Worm (Caenorhabditis elegans) whole organism, early embryonic: Measurements from ENCODE around the gene B0454.6.

ENCODE experiments used
- B0310.2 ChIP-seq: sonication (generic microtip); optimal IDR thresholded peaks from 2 replicates; lab custom pipeline; 2016; ENCODE audit warnings: mild to moderate bottlenecking, missing genetic modification characterization, missing compliant biosample characterization
- F13C5.2 ChIP-seq: sonication (generic microtip); optimal IDR thresholded peaks from 2 replicates; lab custom pipeline; 2017; ENCODE audit warnings: mild to moderate bottlenecking, missing genetic modification characterization, inconsistent platforms, missing compliant biosample characterization
- aly-1 ChIP-seq: sonication (generic microtip); optimal IDR thresholded peaks from 2 replicates; lab custom pipeline; 2016; ENCODE audit warnings: missing genetic modification characterization, missing compliant biosample characterization
- ama-1 ChIP-seq: fragments of 150-350 bp; optimal IDR thresholded peaks from 2 replicates; lab custom pipeline; 2014
- ceh-13 ChIP-seq: fragments of 200-800 bp; sonication (Bioruptor generic); optimal IDR thresholded peaks from 2 replicates; lab custom pipeline; 2018; ENCODE audit warnings: mild to moderate bottlenecking, missing genetic modification characterization, missing compliant biosample characterization
- ceh-36 ChIP-seq: sonication (generic microtip); optimal IDR thresholded peaks from 2 replicates; lab custom pipeline; 2016; ENCODE audit warnings: missing genetic modification characterization, inconsistent platforms, missing compliant biosample characterization
- ets-7 ChIP-seq: sonication (generic microtip); optimal IDR thresholded peaks from 2 replicates; lab custom pipeline; 2016; ENCODE audit warnings: missing genotype, missing genetic modification characterization, missing compliant biosample characterization
- flt-1 ChIP-seq: fragments of 200-800 bp; sonication (Bioruptor generic); IDR thresholded peaks from 2 replicates; pipeline ENCODE4 v1.3.6; 2022; ENCODE audit warnings: missing genetic modification characterization, missing compliant biosample characterization
- hmbx-1 ChIP-seq: sonication (generic microtip); optimal IDR thresholded peaks from 2 replicates; lab custom pipeline; 2016; ENCODE audit warnings: mild to moderate bottlenecking, missing genetic modification characterization, missing compliant biosample characterization
- hmg-4 ChIP-seq: fragments of 200-800 bp; sonication (Bioruptor generic); optimal IDR thresholded peaks from 2 replicates; lab custom pipeline; 2018; ENCODE audit warnings: mild to moderate bottlenecking, missing genetic modification characterization, missing compliant biosample characterization
- hnd-1 ChIP-seq: sonication (generic microtip); optimal IDR thresholded peaks from 2 replicates; lab custom pipeline; 2016; ENCODE audit warnings: missing genetic modification characterization, missing compliant biosample characterization
- pes-1 ChIP-seq: fragments of 200-800 bp; sonication (Bioruptor generic); IDR thresholded peaks from 2 replicates; pipeline ENCODE4 v1.3.6; 2022; ENCODE audit warnings: missing genetic modification reagents, missing genetic modification characterization, missing compliant biosample characterization
- scrt-1 ChIP-seq: fragments of 200-800 bp; sonication (Bioruptor generic); IDR thresholded peaks from 2 replicates; pipeline ENCODE4 v1.3.6; 2022; ENCODE audit warnings: missing genetic modification characterization, missing compliant biosample characterization
- sea-1 ChIP-seq: fragments of 200-800 bp; sonication (Bioruptor generic); conservative IDR thresholded peaks from 2 replicates; pipeline ENCODE4 v1.3.6; 2022; ENCODE audit warnings: missing genetic modification characterization, missing compliant biosample characterization
- tbx-11 ChIP-seq: fragments of 200-800 bp; sonication (Bioruptor generic); IDR thresholded peaks from 2 replicates; pipeline ENCODE4 v1.3.6; 2022; ENCODE audit warnings: missing genetic modification characterization, missing compliant biosample characterization
- tbx-37 ChIP-seq: fragments of 200-800 bp; sonication (Bioruptor generic); conservative IDR thresholded peaks from 2 replicates; pipeline ENCODE4 v1.3.6; 2022; ENCODE audit warnings: missing genetic modification reagents, missing genetic modification characterization, missing compliant biosample characterization
- tra-4 ChIP-seq: sonication (generic microtip); optimal IDR thresholded peaks from 2 replicates; lab custom pipeline; 2017; ENCODE audit warnings: missing genetic modification characterization, missing compliant biosample characterization

B0454.6 gene

DNA sequence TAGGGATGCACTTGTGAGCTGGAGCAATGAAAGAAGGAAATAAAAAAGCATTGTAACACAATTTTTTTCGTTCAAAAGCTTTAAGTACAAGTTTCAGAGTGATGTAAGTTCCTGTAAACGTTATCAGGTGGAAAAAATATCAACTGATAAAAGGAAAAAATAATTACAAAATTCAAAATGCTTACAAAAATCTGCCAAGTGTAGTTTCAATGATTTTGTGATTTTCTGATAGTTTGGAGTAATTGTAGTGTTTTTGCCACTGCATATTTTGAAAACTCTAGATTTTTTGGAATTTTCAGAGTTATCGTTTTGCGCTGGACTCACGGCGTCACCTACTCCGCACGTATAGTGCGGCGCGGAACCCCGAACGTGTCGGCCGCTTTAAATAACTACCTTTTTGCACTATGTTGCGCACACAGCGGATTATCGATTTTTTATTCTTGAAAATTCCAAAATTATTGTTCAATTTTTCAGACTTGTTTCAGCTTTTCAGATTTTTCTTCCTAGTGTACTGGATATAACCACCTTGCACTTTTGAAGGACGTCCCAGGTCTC, 9.1 kb upstream of the B0454.6 start, which contains the start of gene clec-2:
Gene clec-2 (minus strand): TSS at position 51 of the 555 bp plus-strand sequence.
- no peak for TF ChIP-seq hnd-1 (tag; lab: Kevin White, UChicago)
- no peak for TF ChIP-seq aly-1 (tag; lab: Kevin White, UChicago)
- no peak for TF ChIP-seq ets-7 (tag; lab: Kevin White, UChicago)
- TF ChIP-seq ceh-13 (GFP tag; lab: Kevin White, UChicago): no peak
- no peak for TF ChIP-seq flt-1 (GFP tag; lab: Robert Waterston, UW)
- TF ChIP-seq pes-1 (GFP tag; lab: Robert Waterston, UW): no peak
- TF ChIP-seq hmbx-1 (tag; lab: Kevin White, UChicago): no peak
- TF ChIP-seq tbx-37: no peak
- TF ChIP-seq hmg-4 (GFP tag; lab: Kevin White, UChicago): no peak
- TF ChIP-seq ama-1 (lab: Kevin White, UChicago): no peak
- TF ChIP-seq F13C5.2 (tag; lab: Kevin White, UChicago): no peak
- TF ChIP-seq tra-4: no peak
- no peak for TF ChIP-seq ceh-36 (tag; lab: Kevin White, UChicago)
- TF ChIP-seq tbx-11: no peak

DNA sequence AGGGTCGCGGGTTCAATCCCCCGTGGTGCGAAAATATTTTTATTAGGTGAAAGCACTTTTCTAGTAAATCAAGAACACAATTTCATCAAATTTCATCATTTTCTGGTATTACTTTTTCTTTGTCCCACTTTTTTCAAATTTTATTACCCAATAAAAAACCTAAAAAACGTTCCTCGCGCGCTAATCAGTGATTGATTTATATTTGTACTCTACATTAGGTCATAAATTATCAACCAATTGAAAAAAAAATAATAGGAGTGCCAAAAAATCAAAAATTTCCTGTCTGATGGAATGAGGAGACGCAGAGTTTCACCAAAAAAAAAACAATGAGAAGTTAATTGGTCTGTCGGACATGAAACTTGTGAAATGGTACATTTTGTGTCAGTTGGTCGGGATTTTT, 7.9 kb upstream of the B0454.6 start:
- TF ChIP-seq hmbx-1 (tag; lab: Kevin White, UChicago) (no peak), tra-4 (no peak), ets-7 (tag; lab: Kevin White, UChicago) (no peak), aly-1 (tag; lab: Kevin White, UChicago) (no peak), tbx-11 (no peak)

DNA sequence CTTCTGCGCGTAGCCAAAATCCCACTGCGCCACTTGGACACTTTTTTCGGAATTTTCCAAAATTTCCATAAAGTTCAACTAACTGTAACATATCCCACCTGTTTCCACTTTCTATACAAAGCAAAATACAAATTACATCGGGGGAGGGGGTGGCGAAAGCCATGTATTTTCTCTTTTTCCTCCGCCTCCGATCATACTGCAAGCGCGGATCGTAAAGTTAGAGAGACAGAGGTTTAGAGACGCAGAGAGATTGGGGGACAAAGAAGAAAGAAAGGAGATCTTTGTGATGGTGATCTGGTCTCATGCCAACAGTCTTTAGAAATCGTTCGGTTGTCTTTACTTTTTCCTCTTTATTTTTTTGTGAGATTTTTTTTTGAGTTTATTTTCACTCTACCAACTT, 4.3 kb upstream of the B0454.6 start:
- TF ChIP-seq sea-1 (GFP tag; lab: Robert Waterston, UW): no peak
- TF ChIP-seq pes-1 (GFP tag; lab: Robert Waterston, UW): no peak
- TF ChIP-seq scrt-1 (GFP tag; lab: Robert Waterston, UW): no peak
- no peak for TF ChIP-seq tbx-11
- TF ChIP-seq F13C5.2 (tag; lab: Kevin White, UChicago): no peak
- no peak for TF ChIP-seq ceh-13 (GFP tag; lab: Kevin White, UChicago)
- no peak for TF ChIP-seq tra-4
- TF ChIP-seq ets-7 (tag; lab: Kevin White, UChicago): no peak
- TF ChIP-seq aly-1 (tag; lab: Kevin White, UChicago): no peak
- no peak for TF ChIP-seq hmbx-1 (tag; lab: Kevin White, UChicago)
- TF ChIP-seq tbx-37: no peak

DNA sequence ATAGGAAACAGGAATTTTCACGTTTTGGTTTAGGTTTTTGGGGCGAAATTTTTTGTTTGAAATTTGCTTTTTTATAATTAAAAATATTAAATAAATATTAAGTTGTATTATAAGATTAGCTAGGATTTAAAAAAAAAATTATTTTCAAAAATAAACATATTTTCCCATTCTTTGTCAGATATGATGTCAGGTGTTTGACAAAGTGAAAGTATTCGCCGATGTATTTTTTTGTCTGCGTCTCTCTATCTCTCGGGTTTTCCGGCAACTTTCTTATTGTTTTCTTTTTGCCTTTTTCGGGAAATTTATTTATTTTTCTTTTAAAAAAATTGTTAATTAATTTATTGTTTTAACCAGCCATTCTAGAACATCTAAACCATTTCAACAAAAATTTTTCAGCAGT, 2.2 kb upstream of the B0454.6 start:
- TF ChIP-seq ceh-36 (tag; lab: Kevin White, UChicago) (no peak), aly-1 (tag; lab: Kevin White, UChicago) (no peak), tbx-37 (no peak), hmg-4 (GFP tag; lab: Kevin White, UChicago) (no peak)

DNA sequence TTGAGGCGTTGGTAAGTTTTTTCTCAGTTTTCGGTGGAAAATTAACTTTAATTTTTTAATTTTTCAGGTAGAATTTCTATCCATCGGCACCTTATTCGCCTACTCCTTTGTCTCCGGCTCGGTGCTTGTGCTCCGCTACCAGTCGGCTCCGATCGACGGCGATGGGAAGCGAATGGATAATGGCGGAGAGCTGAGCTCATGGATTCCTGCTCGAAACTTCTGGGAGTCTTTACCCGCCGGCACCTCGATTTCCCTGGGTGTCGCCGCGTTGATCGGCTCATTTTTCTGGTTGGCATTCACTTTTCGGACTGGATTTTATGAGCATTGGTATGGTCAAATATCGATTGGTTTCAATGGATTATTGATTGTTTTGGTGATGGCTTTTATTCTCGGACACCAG, 2.3 kb downstream of the B0454.6 start:
- TF ChIP-seq sea-1 (GFP tag; lab: Robert Waterston, UW): no peak
- no peak for TF ChIP-seq F13C5.2 (tag; lab: Kevin White, UChicago)
- no peak for TF ChIP-seq aly-1 (tag; lab: Kevin White, UChicago)
- no peak for TF ChIP-seq tra-4
- no peak for TF ChIP-seq ceh-36 (tag; lab: Kevin White, UChicago)
- TF ChIP-seq hmbx-1 (tag; lab: Kevin White, UChicago): no peak
- TF ChIP-seq ama-1 (lab: Kevin White, UChicago): no peak
- TF ChIP-seq tbx-11: no peak
- TF ChIP-seq ceh-13 (GFP tag; lab: Kevin White, UChicago): no peak
- no peak for TF ChIP-seq pes-1 (GFP tag; lab: Robert Waterston, UW)
- no peak for TF ChIP-seq scrt-1 (GFP tag; lab: Robert Waterston, UW)
- TF ChIP-seq tbx-37: no peak
- no peak for TF ChIP-seq B0310.2 (tag; lab: Kevin White, UChicago)
- no peak for TF ChIP-seq hmg-4 (GFP tag; lab: Kevin White, UChicago)
- no peak for TF ChIP-seq flt-1 (GFP tag; lab: Robert Waterston, UW)
- no peak for TF ChIP-seq ets-7 (tag; lab: Kevin White, UChicago)
- TF ChIP-seq hnd-1 (tag; lab: Kevin White, UChicago): no peak

DNA sequence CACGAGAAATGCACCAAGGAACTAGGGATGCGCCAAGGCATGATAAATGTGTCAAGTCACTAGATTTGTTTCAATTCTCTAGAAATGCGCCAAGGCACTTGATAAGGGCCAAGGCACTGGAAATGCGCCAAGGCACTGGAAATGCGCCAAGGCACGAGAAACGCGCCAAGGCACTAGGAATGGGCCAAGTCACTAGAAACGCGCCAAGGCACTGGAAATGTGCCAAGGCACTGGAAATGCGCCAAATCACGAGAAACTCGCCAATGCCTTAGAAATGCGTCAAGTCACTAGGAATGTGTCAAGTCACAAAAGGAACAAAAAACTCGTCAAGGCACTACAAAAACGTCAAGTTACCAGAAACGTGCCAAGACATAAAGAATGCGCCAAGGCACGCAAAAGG, 3.8 kb downstream of the B0454.6 start:
- TF ChIP-seq B0310.2 (tag; lab: Kevin White, UChicago) (no peak), hnd-1 (tag; lab: Kevin White, UChicago) (no peak), ama-1 (lab: Kevin White, UChicago) (no peak), pes-1 (GFP tag; lab: Robert Waterston, UW) (no peak), ets-7 (tag; lab: Kevin White, UChicago) (no peak), hmbx-1 (tag; lab: Kevin White, UChicago) (no peak), ceh-13 (GFP tag; lab: Kevin White, UChicago) (no peak), F13C5.2 (tag; lab: Kevin White, UChicago) (no peak), scrt-1 (GFP tag; lab: Robert Waterston, UW) (no peak), tra-4 (no peak), aly-1 (tag; lab: Kevin White, UChicago) (no peak), hmg-4 (GFP tag; lab: Kevin White, UChicago) (no peak), tbx-11 (no peak), flt-1 (GFP tag; lab: Robert Waterston, UW) (no peak), ceh-36 (tag; lab: Kevin White, UChicago) (no peak), sea-1 (GFP tag; lab: Robert Waterston, UW) (no peak), tbx-37 (no peak)

DNA sequence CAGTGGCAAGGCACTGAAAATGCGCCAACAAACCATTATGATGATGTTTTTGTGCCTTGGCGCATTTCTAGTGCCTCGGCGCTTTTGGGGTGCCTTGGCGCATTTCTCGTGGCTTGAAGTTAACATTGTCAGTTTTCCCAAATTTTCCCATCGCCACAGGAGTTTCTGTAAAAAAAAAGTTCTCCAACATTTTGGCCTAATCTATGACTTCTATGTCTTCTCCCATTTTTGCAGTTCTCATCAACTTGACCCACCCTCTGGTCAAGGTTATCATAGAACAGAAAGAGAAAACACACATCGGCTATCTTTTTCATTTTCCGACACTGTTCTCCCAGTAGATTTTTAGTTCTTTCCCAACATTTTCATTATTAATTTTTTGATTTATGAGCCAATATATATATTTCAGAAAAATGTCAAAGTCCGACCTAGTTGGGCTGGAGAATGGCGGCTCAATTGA, 5.9 kb downstream of the B0454.6 start, which contains the start of the genes B0454.26 and B0454.5:
Gene B0454.26 (minus strand): TSS at position 101 of the 457 bp plus-strand sequence.
Gene B0454.5 (plus strand): TSS at position 407 of the 457 bp plus-strand sequence.
- TF ChIP-seq B0310.2 (tag; lab: Kevin White, UChicago) (no peak), aly-1 (tag; lab: Kevin White, UChicago) (no peak), flt-1 (GFP tag; lab: Robert Waterston, UW) (no peak), pes-1 (GFP tag; lab: Robert Waterston, UW) (no peak), scrt-1 (GFP tag; lab: Robert Waterston, UW) (no peak), ceh-13 (GFP tag; lab: Kevin White, UChicago) (no peak), tbx-11 (no peak), hnd-1 (tag; lab: Kevin White, UChicago) (no peak), ceh-36 (tag; lab: Kevin White, UChicago) (no peak), hmbx-1 (tag; lab: Kevin White, UChicago) (no peak), hmg-4 (GFP tag; lab: Kevin White, UChicago) (no peak), tra-4 (no peak), ama-1 (lab: Kevin White, UChicago) (no peak)
